Worm (Caenorhabditis elegans) whole organism, L3 larva: ENCODE measurements around the gene twk-16.

Experiments
- R02D3.7 ChIP-seq: fragments of 150-350 bp; optimal IDR thresholded peaks from 2 replicates; lab custom pipeline; 2014; ENCODE audit warnings: missing biosample characterization, missing genetic modification characterization
- ZK546.5 ChIP-seq: sonication (generic microtip); optimal IDR thresholded peaks from 2 replicates; lab custom pipeline; 2017; ENCODE audit warnings: missing biosample characterization, missing genetic modification characterization
- aly-2 ChIP-seq: fragments of 150-350 bp; optimal IDR thresholded peaks from 2 replicates; lab custom pipeline; 2014; ENCODE audit warnings: missing biosample characterization, missing genetic modification characterization
- ama-1 ChIP-seq: fragments of 150-350 bp; optimal IDR thresholded peaks from 2 replicates; lab custom pipeline; 2018
- ceh-16 ChIP-seq: sonication (generic microtip); optimal IDR thresholded peaks from 2 replicates; lab custom pipeline; 2017; ENCODE audit warnings: missing biosample characterization, missing genetic modification characterization
- ceh-28 ChIP-seq: fragments of 150-350 bp; optimal IDR thresholded peaks from 2 replicates; lab custom pipeline; 2014; ENCODE audit warnings: missing biosample characterization, missing genetic modification reagents, missing genetic modification characterization
- ceh-82 ChIP-seq: fragments of 150-350 bp; optimal IDR thresholded peaks from 2 replicates; lab custom pipeline; 2014; ENCODE audit warnings: missing biosample characterization, missing genetic modification characterization
- ceh-9 ChIP-seq: sonication (generic microtip); optimal IDR thresholded peaks from 2 replicates; lab custom pipeline; 2018; ENCODE audit warnings: missing biosample characterization, missing genetic modification characterization
- daf-12 ChIP-seq: fragments of 150-350 bp; optimal IDR thresholded peaks from 2 replicates; lab custom pipeline; 2014; ENCODE audit warnings: missing biosample characterization, missing genetic modification reagents, missing genetic modification characterization
- egl-27 ChIP-seq: sonication (generic microtip); optimal IDR thresholded peaks from 4 replicates; lab custom pipeline; 2017; ENCODE audit warnings: missing biosample characterization, missing genetic modification reagents, missing genetic modification characterization
- egl-5 ChIP-seq: fragments of 150-350 bp; optimal IDR thresholded peaks from 2 replicates; lab custom pipeline; 2017; ENCODE audit warnings: missing biosample characterization, missing genetic modification reagents, missing genetic modification characterization, inconsistent platforms
- elt-1 ChIP-seq: fragments of 150-350 bp; optimal IDR thresholded peaks from 2 replicates; lab custom pipeline; 2014; ENCODE audit warnings: missing biosample characterization, missing genetic modification characterization
- elt-2 ChIP-seq: sonication (generic microtip); optimal IDR thresholded peaks from 2 replicates; lab custom pipeline; 2016; ENCODE audit warnings: missing genetic modification reagents, mild to moderate bottlenecking, missing genetic modification characterization, missing compliant biosample characterization
- elt-3 ChIP-seq, 3 experiments: fragments of 150-350 bp in 1 of 3; sonication (generic microtip) in 2 of 3; optimal IDR thresholded peaks; 2 replicates in 2 of 3; 4 replicates in 1 of 3; lab custom pipeline; 2014 to 2017; ENCODE audit warnings: missing biosample characterization in 3 of 3, missing genetic modification characterization in 3 of 3
- eor-1 ChIP-seq, 2 experiments: fragments of 150-350 bp; optimal IDR thresholded peaks; 2 replicates each; lab custom pipeline; 2014 to 2018; ENCODE audit warnings: missing biosample characterization in 2 of 2, missing genetic modification characterization in 2 of 2
- fkh-10 ChIP-seq: sonication (generic microtip); optimal IDR thresholded peaks from 2 replicates; lab custom pipeline; 2017; ENCODE audit warnings: missing biosample characterization, missing genetic modification reagents, missing genetic modification characterization
- fkh-2 ChIP-seq: fragments of 150-350 bp; optimal IDR thresholded peaks from 2 replicates; lab custom pipeline; 2014; ENCODE audit warnings: missing biosample characterization, missing genetic modification reagents, missing genetic modification characterization
- fos-1 ChIP-seq: fragments of 150-350 bp; optimal IDR thresholded peaks from 2 replicates; lab custom pipeline; 2014; ENCODE audit warnings: missing biosample characterization, missing genetic modification characterization
- hmg-11 ChIP-seq: sonication (generic microtip); optimal IDR thresholded peaks from 2 replicates; lab custom pipeline; 2016; ENCODE audit warnings: missing genetic modification characterization, missing compliant biosample characterization
- jun-1 ChIP-seq: fragments of 150-350 bp; optimal IDR thresholded peaks from 2 replicates; lab custom pipeline; 2014; ENCODE audit warnings: missing biosample characterization, missing genetic modification reagents, missing genetic modification characterization
- lin-15B ChIP-seq: fragments of 150-350 bp; optimal IDR thresholded peaks from 2 replicates; lab custom pipeline; 2014; ENCODE audit warnings: missing biosample characterization, missing genetic modification characterization
- lin-39 ChIP-seq: fragments of 150-350 bp; optimal IDR thresholded peaks from 2 replicates; lab custom pipeline; 2018; ENCODE audit warnings: missing biosample characterization, missing genetic modification reagents, missing genetic modification characterization
- lsy-12 ChIP-seq: sonication (generic microtip); optimal IDR thresholded peaks from 2 replicates; lab custom pipeline; 2016; ENCODE audit warnings: mild to moderate bottlenecking, missing genetic modification characterization, missing compliant biosample characterization
- mdl-1 ChIP-seq: fragments of 150-350 bp; optimal IDR thresholded peaks from 2 replicates; lab custom pipeline; 2014; ENCODE audit warnings: missing biosample characterization, missing genetic modification characterization
- mml-1 ChIP-seq: fragments of 150-350 bp; sonication (generic microtip); optimal IDR thresholded peaks from 3 replicates; lab custom pipeline; 2014; ENCODE audit warnings: missing biosample characterization, missing genetic modification characterization
- nfya-1 ChIP-seq: sonication (generic microtip); optimal IDR thresholded peaks from 2 replicates; lab custom pipeline; 2017; ENCODE audit warnings: missing genetic modification characterization, mild to moderate bottlenecking, missing compliant biosample characterization, antibody characterized with exemption, moderate library complexity; ENCODE audit not compliant: insufficient read depth
- nhr-11 ChIP-seq: fragments of 150-350 bp; optimal IDR thresholded peaks from 2 replicates; lab custom pipeline; 2014; ENCODE audit warnings: missing biosample characterization, missing genetic modification characterization
- nhr-12 ChIP-seq: fragments of 150-350 bp; optimal IDR thresholded peaks from 2 replicates; lab custom pipeline; 2014; ENCODE audit warnings: missing biosample characterization, missing genetic modification characterization
- nhr-23 ChIP-seq: fragments of 150-350 bp; optimal IDR thresholded peaks from 2 replicates; lab custom pipeline; 2014; ENCODE audit warnings: missing biosample characterization, missing genetic modification reagents, missing genetic modification characterization
- nhr-237 ChIP-seq: fragments of 150-350 bp; optimal IDR thresholded peaks from 2 replicates; lab custom pipeline; 2014; ENCODE audit warnings: missing biosample characterization, missing genetic modification characterization
- nhr-25 ChIP-seq: sonication (generic microtip); optimal IDR thresholded peaks from 2 replicates; lab custom pipeline; 2017; ENCODE audit warnings: missing biosample characterization, missing genetic modification characterization
- nhr-28 ChIP-seq: fragments of 150-350 bp; optimal IDR thresholded peaks from 2 replicates; lab custom pipeline; 2014; ENCODE audit warnings: missing biosample characterization, missing genetic modification characterization
- nhr-43 ChIP-seq: sonication (generic microtip); optimal IDR thresholded peaks from 2 replicates; lab custom pipeline; 2016; ENCODE audit warnings: mild to moderate bottlenecking, missing genetic modification characterization, missing compliant biosample characterization; ENCODE audit not compliant: poor library complexity, severe bottlenecking
- nhr-67 ChIP-seq: fragments of 150-350 bp; optimal IDR thresholded peaks from 2 replicates; lab custom pipeline; 2014; ENCODE audit warnings: missing biosample characterization, missing genetic modification characterization
- nhr-76 ChIP-seq: fragments of 150-350 bp; sonication (generic microtip); optimal IDR thresholded peaks from 5 replicates; lab custom pipeline; 2014; ENCODE audit warnings: missing biosample characterization, missing genetic modification characterization
- nhr-77 ChIP-seq: fragments of 150-350 bp; optimal IDR thresholded peaks from 2 replicates; lab custom pipeline; 2014; ENCODE audit warnings: missing biosample characterization, missing genetic modification characterization
- pha-4 ChIP-seq: fragments of 150-350 bp; optimal IDR thresholded peaks from 2 replicates; lab custom pipeline; 2014; ENCODE audit warnings: missing biosample characterization, missing genetic modification reagents, missing genetic modification characterization
- pqm-1 ChIP-seq: fragments of 150-350 bp; optimal IDR thresholded peaks from 2 replicates; lab custom pipeline; 2017; ENCODE audit warnings: missing biosample characterization, missing genetic modification characterization, inconsistent platforms
- sea-2 ChIP-seq: fragments of 150-350 bp; sonication (generic microtip); optimal IDR thresholded peaks from 4 replicates; lab custom pipeline; 2014; ENCODE audit warnings: missing biosample characterization, missing genetic modification reagents, missing genetic modification characterization
- skn-1 ChIP-seq: fragments of 150-350 bp; optimal IDR thresholded peaks from 2 replicates; lab custom pipeline; 2014; ENCODE audit warnings: missing biosample characterization, missing genetic modification characterization
- snpc-4 ChIP-seq: fragments of 150-350 bp; optimal IDR thresholded peaks from 2 replicates; lab custom pipeline; 2014; ENCODE audit warnings: missing biosample characterization, missing genetic modification characterization
- tbx-2 ChIP-seq: sonication (generic microtip); optimal IDR thresholded peaks from 2 replicates; lab custom pipeline; 2016; ENCODE audit warnings: mild to moderate bottlenecking, missing genetic modification characterization, missing compliant biosample characterization
- unc-39 ChIP-seq: sonication (generic microtip); optimal IDR thresholded peaks from 4 replicates; lab custom pipeline; 2017; ENCODE audit warnings: missing biosample characterization, missing genetic modification characterization
- unc-62 ChIP-seq: fragments of 150-350 bp; sonication (generic microtip); optimal IDR thresholded peaks from 4 replicates; lab custom pipeline; 2014; ENCODE audit warnings: missing biosample characterization, missing genetic modification reagents, missing genetic modification characterization
- zag-1 ChIP-seq: fragments of 150-350 bp; optimal IDR thresholded peaks from 2 replicates; lab custom pipeline; 2014; ENCODE audit warnings: missing biosample characterization, missing genetic modification characterization
- ztf-11 ChIP-seq: fragments of 150-350 bp; optimal IDR thresholded peaks from 2 replicates; lab custom pipeline; 2014; ENCODE audit warnings: missing biosample characterization, missing genetic modification characterization
- ztf-4 ChIP-seq: fragments of 150-350 bp; optimal IDR thresholded peaks from 2 replicates; lab custom pipeline; 2014; ENCODE audit warnings: missing biosample characterization, missing genetic modification characterization

The twk-16 gene

DNA sequence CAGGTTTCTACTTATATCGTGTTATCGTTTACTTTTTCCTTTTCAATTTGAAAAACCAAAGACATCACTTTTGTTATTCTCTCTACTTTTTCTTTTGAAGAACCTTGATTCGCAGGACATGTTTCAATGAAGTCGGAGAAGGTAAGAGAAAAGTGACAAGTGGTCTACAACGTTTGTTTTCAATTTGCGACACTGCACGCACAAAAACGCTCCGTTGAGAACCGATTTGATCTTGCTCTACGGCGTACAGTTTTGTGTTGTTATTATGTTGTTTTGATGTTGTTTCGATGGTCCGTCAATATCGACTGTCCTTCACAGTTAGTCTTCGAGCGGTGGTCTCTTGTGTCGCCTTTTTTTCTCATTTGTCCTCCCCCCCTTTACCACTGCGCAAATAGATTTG is 8.5 kb downstream of the twk-16 start, which contains the start of gene pccb-1:
TSS of gene pccb-1 (plus strand) at position 127 of the 400 bp plus-strand sequence.
- no peak for TF ChIP-seq ceh-28
- no peak for TF ChIP-seq nhr-76 (tag; lab: Kevin White, UChicago)
- no peak for TF ChIP-seq nhr-43 (tag; lab: Kevin White, UChicago)
- TF ChIP-seq mdl-1 (tag; lab: Kevin White, UChicago) = no peak
- no peak for TF ChIP-seq sea-2 (GFP tag; lab: Kevin White, UChicago)
- TF ChIP-seq egl-27 (tag; lab: Kevin White, UChicago) = no peak
- no peak for TF ChIP-seq ztf-4 (tag; lab: Kevin White, UChicago)
- TF ChIP-seq mml-1 (tag; lab: Kevin White, UChicago) = no peak
- TF ChIP-seq nhr-77 (tag; lab: Kevin White, UChicago) = no peak
- TF ChIP-seq skn-1 (tag; lab: Kevin White, UChicago) = no peak
- no peak for TF ChIP-seq nhr-23 (tag; lab: Kevin White, UChicago)
- no peak for TF ChIP-seq fkh-2 (tag; lab: Kevin White, UChicago)
- TF ChIP-seq elt-3 (tag; optimal IDR thresholded peaks at IDR 0.05; lab: Kevin White, UChicago) = no peak
- TF ChIP-seq zag-1 (tag; lab: Kevin White, UChicago) = no peak

ce11 chrX:3089894-3090414 is 9.0 kb downstream of the twk-16 start:
- TF ChIP-seq ceh-82 (no peak), fkh-2 (tag; lab: Kevin White, UChicago) (no peak), ceh-28 (peak; percentile 53), ama-1 (lab: Kevin White, UChicago) (peak; percentile 55), nhr-76 (tag; lab: Kevin White, UChicago) (no peak), pqm-1 (tag; lab: Kevin White, UChicago) (peak; percentile 75), tbx-2 (tag; lab: Kevin White, UChicago) (peak; percentile 24), nfya-1 (tag; lab: Kevin White, UChicago) (peak; percentile 43), ztf-4 (tag; lab: Kevin White, UChicago) (no peak), ceh-9 (tag; lab: Kevin White, UChicago) (no peak), elt-1 (no peak), hmg-11 (tag; lab: Kevin White, UChicago) (no peak), egl-5 (tag; lab: Kevin White, UChicago) (no peak), ZK546.5 (tag; lab: Kevin White, UChicago) (no peak), mml-1 (tag; lab: Kevin White, UChicago) (peak; percentile 44), skn-1 (tag; lab: Kevin White, UChicago) (no peak), aly-2 (tag; lab: Kevin White, UChicago) (no peak), eor-1 (tag; optimal IDR thresholded peaks at IDR 0.05; lab: Kevin White, UChicago) (no peak), fos-1 (tag; lab: Kevin White, UChicago) (no peak), lin-39 (peak; percentile 93), nhr-67 (tag; lab: Kevin White, UChicago) (no peak), unc-62 (GFP tag; lab: Kevin White, UChicago) (no peak), fkh-10 (GFP tag; lab: Kevin White, UChicago) (no peak), elt-2 (tag; lab: Kevin White, UChicago) (peak; percentile 93), nhr-237 (tag; lab: Kevin White, UChicago) (no peak), sea-2 (GFP tag; lab: Kevin White, UChicago) (no peak), mdl-1 (tag; lab: Kevin White, UChicago) (peak; percentile 19), nhr-23 (tag; lab: Kevin White, UChicago) (no peak), jun-1 (peak; percentile 16), nhr-77 (tag; lab: Kevin White, UChicago) (no peak), pha-4 (tag; lab: Kevin White, UChicago) (peak; percentile 45), R02D3.7 (tag; lab: Kevin White, UChicago) (no peak), lin-15B (tag; lab: Kevin White, UChicago) (no peak), lsy-12 (tag; lab: Kevin White, UChicago) (no peak), elt-3 (tag; optimal IDR thresholded peaks at IDR 0.05; lab: Kevin White, UChicago) (no peak), nhr-43 (tag; lab: Kevin White, UChicago) (peak; percentile 6), egl-27 (tag; lab: Kevin White, UChicago) (no peak), nhr-25 (tag; lab: Kevin White, UChicago) (no peak), ceh-16 (tag; lab: Kevin White, UChicago) (no peak), nhr-11 (tag; lab: Kevin White, UChicago) (no peak), snpc-4 (no peak), daf-12 (no peak), unc-39 (tag; lab: Kevin White, UChicago) (no peak), ztf-11 (tag; lab: Kevin White, UChicago) (no peak), zag-1 (tag; lab: Kevin White, UChicago) (no peak), nhr-12 (tag; lab: Kevin White, UChicago) (no peak), nhr-28 (tag; lab: Kevin White, UChicago) (no peak)
